Comparison of ENCODE assay signal across 1 fruit fly cellular context in genomic region chrX:2041312-2041918, dm6.
TF ChIP-seq lines count a peak whose summit lies in the region.

TSS of gene CG4313 (plus strand) at chrX:2041868.

TF ChIP-seq in whole organism, embryonic, 481 proteins besides CTCF, POLR2A, EP300 and RAD21 (continued from another document and continues in another):
- no peak for TF ChIP-seq ham (GFP tag; IDR thresholded peaks at IDR 0.05; lab: Robert Waterston, UW)
- peak; percentile 78 for TF ChIP-seq CG4424 (GFP tag; optimal IDR thresholded peaks at IDR 0.05; lab: Kevin White, UChicago)
- peak; percentile 14 for TF ChIP-seq Mad (GFP tag; optimal IDR thresholded peaks at IDR 0.05; lab: Kevin White, UChicago)
- TF ChIP-seq Sox100B (GFP tag; optimal IDR thresholded peaks at IDR 0.05; lab: Kevin White, UChicago): peak; percentile 38
- TF ChIP-seq trh (GFP tag; optimal IDR thresholded peaks at IDR 0.05; lab: Kevin White, UChicago): no peak
- no peak for TF ChIP-seq exex (tag; optimal IDR thresholded peaks at IDR 0.05; lab: Kevin White, UChicago)
- TF ChIP-seq corto (GFP tag; optimal IDR thresholded peaks at IDR 0.05; lab: Kevin White, UChicago): no peak
- TF ChIP-seq unc-4 (GFP tag; IDR thresholded peaks at IDR 0.05; lab: Robert Waterston, UW; ENCODE audit: partially characterized antibody): peak; percentile 86
- TF ChIP-seq CG4730 (GFP tag; IDR thresholded peaks at IDR 0.05; lab: Robert Waterston, UW): peak; percentile 33; the same call in 1 of the 2 replicates
- peak; percentile 88 for TF ChIP-seq CG2129 (GFP tag; IDR thresholded peaks at IDR 0.05; lab: Robert Waterston, UW; ENCODE audit: partially characterized antibody)
- no peak for TF ChIP-seq Elba2 (GFP tag; optimal IDR thresholded peaks at IDR 0.05; lab: Kevin White, UChicago)
- TF ChIP-seq CG3407 (GFP tag; optimal IDR thresholded peaks at IDR 0.05; lab: Kevin White, UChicago): peak; percentile 26
- peak in 1 of 2 experiments; percentile 59 for TF ChIP-seq bsh (GFP tag; optimal IDR thresholded peaks at IDR 0.05; lab: Kevin White, UChicago)
- no peak for TF ChIP-seq psq (GFP tag; optimal IDR thresholded peaks at IDR 0.05; lab: Kevin White, UChicago)
- TF ChIP-seq HLH4C (GFP tag; IDR thresholded peaks at IDR 0.05; lab: Robert Waterston, UW; ENCODE audit: partially characterized antibody): peak; percentile 82
- TF ChIP-seq pum (GFP tag; optimal IDR thresholded peaks at IDR 0.05; lab: Kevin White, UChicago): peak; percentile 67
- peak; percentile 74; the same call in 2 of the 3 replicates for TF ChIP-seq mld (GFP tag; IDR thresholded peaks at IDR 0.05; lab: Robert Waterston, UW; ENCODE audit: partially characterized antibody)
- peak; percentile 55; the same call in 2 of the 3 replicates for TF ChIP-seq CG34422 (GFP tag; IDR thresholded peaks at IDR 0.05; lab: Robert Waterston, UW)
- TF ChIP-seq CG12071 (GFP tag; optimal IDR thresholded peaks at IDR 0.05; lab: Kevin White, UChicago): peak; percentile 25
- TF ChIP-seq slp2 (GFP tag; optimal IDR thresholded peaks at IDR 0.05; lab: Kevin White, UChicago): peak; percentile 60
- TF ChIP-seq gem (tag; optimal IDR thresholded peaks at IDR 0.05; lab: Kevin White, UChicago): peak; percentile 74
- peak; percentile 28 for TF ChIP-seq CG31388 (GFP tag; optimal IDR thresholded peaks at IDR 0.05; lab: Kevin White, UChicago)
- no peak for TF ChIP-seq Nf-YA (GFP tag; IDR thresholded peaks at IDR 0.05; lab: Robert Waterston, UW)
- TF ChIP-seq CG2199 (GFP tag; IDR thresholded peaks at IDR 0.05; lab: Robert Waterston, UW): no peak
- TF ChIP-seq Dip3 (GFP tag; optimal IDR thresholded peaks at IDR 0.05; lab: Kevin White, UChicago): peak; percentile 72
- peak; percentile 25 for TF ChIP-seq pb (GFP tag; optimal IDR thresholded peaks at IDR 0.05; lab: Kevin White, UChicago)
- no peak for TF ChIP-seq zf30C (GFP tag; optimal IDR thresholded peaks at IDR 0.05; lab: Kevin White, UChicago)
- TF ChIP-seq gfzf (GFP tag; optimal IDR thresholded peaks at IDR 0.05; lab: Kevin White, UChicago): peak; percentile 22
- TF ChIP-seq CG42726 (GFP tag; IDR thresholded peaks at IDR 0.05; lab: Robert Waterston, UW; ENCODE audit: partially characterized antibody): peak; percentile 35; the same call in 1 of the 2 replicates
- peak; percentile 70 for TF ChIP-seq CG9727 (GFP tag; optimal IDR thresholded peaks at IDR 0.05; lab: Kevin White, UChicago)
- TF ChIP-seq bab2 (GFP tag; optimal IDR thresholded peaks at IDR 0.05; lab: Kevin White, UChicago): peak; percentile 75
- no peak for TF ChIP-seq sima (GFP tag; optimal IDR thresholded peaks at IDR 0.05; lab: Kevin White, UChicago)
- no peak for TF ChIP-seq oc (tag; optimal IDR thresholded peaks at IDR 0.05; lab: Kevin White, UChicago)
- peak; percentile 94 for TF ChIP-seq Ets65A (GFP tag; lab: Kevin White, UChicago)
- peak; percentile 71; the same call in 1 of the 2 replicates for TF ChIP-seq tna (GFP tag; IDR thresholded peaks at IDR 0.05; lab: Robert Waterston, UW; ENCODE audit: partially characterized antibody)
- peak; percentile 68 for TF ChIP-seq ewg (GFP tag; optimal IDR thresholded peaks at IDR 0.05; lab: Kevin White, UChicago)
- TF ChIP-seq CkIIα-i1 (GFP tag; IDR thresholded peaks at IDR 0.05; lab: Robert Waterston, UW): no peak
- TF ChIP-seq hb (GFP tag; IDR thresholded peaks at IDR 0.05; lab: Robert Waterston, UW; ENCODE audit: partially characterized antibody): peak; percentile 85
- TF ChIP-seq tx (GFP tag; optimal IDR thresholded peaks at IDR 0.05; lab: Kevin White, UChicago): peak; percentile 44
- peak; percentile 67; the same call in 2 of the 3 replicates for TF ChIP-seq CG11456 (GFP tag; IDR thresholded peaks at IDR 0.05; lab: Robert Waterston, UW)
- TF ChIP-seq h (optimal IDR thresholded peaks at IDR 0.05; lab: Kevin White, UChicago): no peak
- TF ChIP-seq maf-S (GFP tag; optimal IDR thresholded peaks at IDR 0.05; lab: Kevin White, UChicago): peak; percentile 69
- peak; percentile 56; the same call in 1 of the 2 replicates for TF ChIP-seq CG31224 (GFP tag; IDR thresholded peaks at IDR 0.05; lab: Robert Waterston, UW)
- no peak for TF ChIP-seq yki (optimal IDR thresholded peaks at IDR 0.05; lab: Kevin White, UChicago)
- TF ChIP-seq ATbp (GFP tag; optimal IDR thresholded peaks at IDR 0.05; lab: Kevin White, UChicago): no peak
- TF ChIP-seq Trl (optimal IDR thresholded peaks at IDR 0.05; lab: Kevin White, UChicago): no peak
- peak; percentile 79 for TF ChIP-seq Trl (GFP tag; optimal IDR thresholded peaks at IDR 0.05; lab: Kevin White, UChicago)
- peak; percentile 89 for TF ChIP-seq inv (GFP tag; IDR thresholded peaks at IDR 0.05; lab: Robert Waterston, UW; ENCODE audit: partially characterized antibody)
- TF ChIP-seq Lim3 (GFP tag; IDR thresholded peaks at IDR 0.05; lab: Robert Waterston, UW): no peak
- TF ChIP-seq Hr39 (optimal IDR thresholded peaks at IDR 0.05; lab: Kevin White, UChicago): no peak
- no peak for TF ChIP-seq CG8359 (GFP tag; optimal IDR thresholded peaks at IDR 0.05; lab: Kevin White, UChicago; ENCODE audit: borderline replicate concordance)
- no peak for TF ChIP-seq TFAM (GFP tag; optimal IDR thresholded peaks at IDR 0.05; lab: Kevin White, UChicago)
- TF ChIP-seq vfl (GFP tag; optimal IDR thresholded peaks at IDR 0.05; lab: Kevin White, UChicago): peak; percentile 31
- peak; percentile 79 for TF ChIP-seq CG9215 (GFP tag; IDR thresholded peaks at IDR 0.05; lab: Robert Waterston, UW)
- TF ChIP-seq twi (tag; optimal IDR thresholded peaks at IDR 0.05; lab: Kevin White, UChicago): peak; percentile 49
- TF ChIP-seq Vsx1 (GFP tag; optimal IDR thresholded peaks at IDR 0.05; lab: Kevin White, UChicago): no peak
- TF ChIP-seq Neu2 (GFP tag; optimal IDR thresholded peaks at IDR 0.05; lab: Kevin White, UChicago; ENCODE audit: borderline replicate concordance): no peak
- TF ChIP-seq Xrp1 (GFP tag; IDR thresholded peaks at IDR 0.05; lab: Robert Waterston, UW): peak; percentile 67; the same call in 1 of the 2 replicates
- peak; percentile 66 for TF ChIP-seq ems (GFP tag; optimal IDR thresholded peaks at IDR 0.05; lab: Kevin White, UChicago)
- TF ChIP-seq Hsf (GFP tag; optimal IDR thresholded peaks at IDR 0.05; lab: Kevin White, UChicago): peak; percentile 69
- TF ChIP-seq CG18599 (GFP tag; optimal IDR thresholded peaks at IDR 0.05; lab: Kevin White, UChicago): peak; percentile 54
- peak; percentile 92 for TF ChIP-seq CG16813 (GFP tag; IDR thresholded peaks at IDR 0.05; lab: Robert Waterston, UW; ENCODE audit: partially characterized antibody)
- peak; percentile 60 for TF ChIP-seq CG8944 (GFP tag; optimal IDR thresholded peaks at IDR 0.05; lab: Kevin White, UChicago)
- no peak for TF ChIP-seq CG31365 (tag; optimal IDR thresholded peaks at IDR 0.05; lab: Kevin White, UChicago)
- peak; percentile 81 for TF ChIP-seq CG30403 (GFP tag; optimal IDR thresholded peaks at IDR 0.05; lab: Kevin White, UChicago)
- TF ChIP-seq CG11723 (GFP tag; optimal IDR thresholded peaks at IDR 0.05; lab: Kevin White, UChicago): peak; percentile 37
- TF ChIP-seq CG4328 (GFP tag; optimal IDR thresholded peaks at IDR 0.05; lab: Kevin White, UChicago): peak; percentile 61
- peak; percentile 30; the same call in 1 of the 2 replicates for TF ChIP-seq seq (GFP tag; IDR thresholded peaks at IDR 0.05; lab: Robert Waterston, UW)
- TF ChIP-seq ranshi (GFP tag; IDR thresholded peaks at IDR 0.05; lab: Robert Waterston, UW): 0 out of 2 replicates have a peak, but pooled peaks have one; percentile 52
- peak; percentile 87 for TF ChIP-seq CG9932 (GFP tag; IDR thresholded peaks at IDR 0.05; lab: Robert Waterston, UW)
- peak; percentile 20 for TF ChIP-seq da (GFP tag; optimal IDR thresholded peaks at IDR 0.05; lab: Kevin White, UChicago)
- TF ChIP-seq CG17328 (GFP tag; IDR thresholded peaks at IDR 0.05; lab: Robert Waterston, UW): peak; percentile 48; the same call in 1 of the 2 replicates
- peak; percentile 82 for TF ChIP-seq CG10543 (GFP tag; optimal IDR thresholded peaks at IDR 0.05; lab: Kevin White, UChicago)
- TF ChIP-seq CG15601 (tag; optimal IDR thresholded peaks at IDR 0.05; lab: Kevin White, UChicago): peak; percentile 49
- TF ChIP-seq Max (GFP tag; optimal IDR thresholded peaks at IDR 0.05; lab: Kevin White, UChicago): peak; percentile 56
- TF ChIP-seq chif (GFP tag; optimal IDR thresholded peaks at IDR 0.05; lab: Kevin White, UChicago): peak; percentile 60 to 62
- peak; percentile 44 for TF ChIP-seq CG17385 (GFP tag; optimal IDR thresholded peaks at IDR 0.05; lab: Kevin White, UChicago)
- peak; percentile 52 for TF ChIP-seq dmrt99B (tag; optimal IDR thresholded peaks at IDR 0.05; lab: Kevin White, UChicago)
- TF ChIP-seq Sry-β (GFP tag; optimal IDR thresholded peaks at IDR 0.05; lab: Kevin White, UChicago): peak; percentile 80
- TF ChIP-seq D19B (GFP tag; optimal IDR thresholded peaks at IDR 0.05; lab: Kevin White, UChicago): peak; percentile 35
- TF ChIP-seq ci (GFP tag; IDR thresholded peaks at IDR 0.05; lab: Robert Waterston, UW): peak; percentile 49; the same call in 1 of the 3 replicates
- TF ChIP-seq Hmr (GFP tag; optimal IDR thresholded peaks at IDR 0.05; lab: Kevin White, UChicago): peak; percentile 70
- peak; percentile 52 for TF ChIP-seq repo (GFP tag; optimal IDR thresholded peaks at IDR 0.05; lab: Kevin White, UChicago)
- peak; percentile 92 for TF ChIP-seq BEAF-32 (GFP tag; optimal IDR thresholded peaks at IDR 0.05; lab: Kevin White, UChicago)
- peak; percentile 69 for TF ChIP-seq CG7357 (GFP tag; IDR thresholded peaks at IDR 0.05; lab: Robert Waterston, UW)
- peak; percentile 22 for TF ChIP-seq schlank (tag; optimal IDR thresholded peaks at IDR 0.05; lab: Kevin White, UChicago)
- no peak for TF ChIP-seq sc (optimal IDR thresholded peaks at IDR 0.05; lab: Kevin White, UChicago)
- TF ChIP-seq sc (GFP tag; optimal IDR thresholded peaks at IDR 0.05; lab: Kevin White, UChicago): no peak
- TF ChIP-seq gce (GFP tag; IDR thresholded peaks at IDR 0.05; lab: Robert Waterston, UW): 0 out of 3 replicates have a peak, but pooled peaks have one; percentile 30
- no peak for TF ChIP-seq otp (GFP tag; IDR thresholded peaks at IDR 0.05; lab: Robert Waterston, UW)
- no peak for TF ChIP-seq Dip2 (GFP tag; IDR thresholded peaks at IDR 0.05; lab: Robert Waterston, UW)
- TF ChIP-seq CG8290 (GFP tag; optimal IDR thresholded peaks at IDR 0.05; lab: Kevin White, UChicago): peak; percentile 73
- TF ChIP-seq CG8290 (tag; optimal IDR thresholded peaks at IDR 0.05; lab: Kevin White, UChicago): peak in 1 of 2 experiments; percentile 87
- peak; percentile 53 for TF ChIP-seq CG17568 (GFP tag; optimal IDR thresholded peaks at IDR 0.05; lab: Kevin White, UChicago)
- TF ChIP-seq CG1603 (tag; optimal IDR thresholded peaks at IDR 0.05; lab: Kevin White, UChicago): peak; percentile 80
- TF ChIP-seq cad (GFP tag; optimal IDR thresholded peaks at IDR 0.05; lab: Kevin White, UChicago): no peak
- TF ChIP-seq Opbp (GFP tag; IDR thresholded peaks at IDR 0.05; lab: Robert Waterston, UW; ENCODE audit: partially characterized antibody): peak; percentile 77
- no peak for TF ChIP-seq prd (optimal IDR thresholded peaks at IDR 0.05; lab: Kevin White, UChicago)
- TF ChIP-seq prd (GFP tag; IDR thresholded peaks at IDR 0.05; lab: Robert Waterston, UW): peak; percentile 70
- peak; percentile 46 for TF ChIP-seq cwo (GFP tag; optimal IDR thresholded peaks at IDR 0.05; lab: Kevin White, UChicago)
- peak; percentile 63 for TF ChIP-seq Fer1 (GFP tag; optimal IDR thresholded peaks at IDR 0.05; lab: Kevin White, UChicago)
- 0 out of 2 replicates have a peak, but pooled peaks have one; percentile 31 for TF ChIP-seq dan (GFP tag; IDR thresholded peaks at IDR 0.05; lab: Robert Waterston, UW)
- no peak for TF ChIP-seq CG15073 (GFP tag; optimal IDR thresholded peaks at IDR 0.05; lab: Kevin White, UChicago)
- TF ChIP-seq ap (GFP tag; IDR thresholded peaks at IDR 0.05; lab: Robert Waterston, UW): peak; percentile 46
- TF ChIP-seq CG2202 (tag; optimal IDR thresholded peaks at IDR 0.05; lab: Kevin White, UChicago): no peak
- TF ChIP-seq CG13123 (GFP tag; optimal IDR thresholded peaks at IDR 0.05; lab: Kevin White, UChicago): no peak
- no peak for TF ChIP-seq pros (GFP tag; optimal IDR thresholded peaks at IDR 0.05; lab: Kevin White, UChicago)
- TF ChIP-seq CG16863 (GFP tag; optimal IDR thresholded peaks at IDR 0.05; lab: Kevin White, UChicago): peak; percentile 55
- TF ChIP-seq slou (GFP tag; optimal IDR thresholded peaks at IDR 0.05; lab: Kevin White, UChicago): no peak
- TF ChIP-seq CHES-1-like (GFP tag; optimal IDR thresholded peaks at IDR 0.05; lab: Kevin White, UChicago): peak; percentile 77
- peak; percentile 13 for TF ChIP-seq Lhr (GFP tag; optimal IDR thresholded peaks at IDR 0.05; lab: Kevin White, UChicago)
- TF ChIP-seq CG6791 (GFP tag; IDR thresholded peaks at IDR 0.05; lab: Robert Waterston, UW; ENCODE audit: partially characterized antibody): peak; percentile 74
- TF ChIP-seq lov (optimal IDR thresholded peaks at IDR 0.05; lab: Kevin White, UChicago): no peak
- 0 out of 3 replicates have a peak, but pooled peaks have one; percentile 41 for TF ChIP-seq lov (GFP tag; IDR thresholded peaks at IDR 0.05; lab: Robert Waterston, UW)
- no peak for TF ChIP-seq pan (optimal IDR thresholded peaks at IDR 0.05; lab: Kevin White, UChicago)
- TF ChIP-seq pan (GFP tag; optimal IDR thresholded peaks at IDR 0.05 in 1 of 2, IDR thresholded peaks at IDR 0.05 in 1 of 2): peak in 1 of 2 experiments; percentile 74
- TF ChIP-seq zen2 (GFP tag; IDR thresholded peaks at IDR 0.05; lab: Robert Waterston, UW; ENCODE audit: partially characterized antibody): peak; percentile 69; the same call in 1 of the 3 replicates
- peak; percentile 72 for TF ChIP-seq Fer3 (tag; optimal IDR thresholded peaks at IDR 0.05; lab: Kevin White, UChicago)
- peak; percentile 1 for TF ChIP-seq CG17802 (tag; optimal IDR thresholded peaks at IDR 0.05; lab: Kevin White, UChicago)
- TF ChIP-seq CG2678 (tag; optimal IDR thresholded peaks at IDR 0.05; lab: Kevin White, UChicago): peak; percentile 78
- peak; percentile 26 for TF ChIP-seq NK7.1 (GFP tag; optimal IDR thresholded peaks at IDR 0.05; lab: Kevin White, UChicago)
- peak; percentile 79 for TF ChIP-seq CG17361 (GFP tag; IDR thresholded peaks at IDR 0.05; lab: Robert Waterston, UW)
- peak; percentile 75 for TF ChIP-seq sisA (GFP tag; IDR thresholded peaks at IDR 0.05; lab: Robert Waterston, UW)
- TF ChIP-seq al (GFP tag; IDR thresholded peaks at IDR 0.05; lab: Robert Waterston, UW): peak; percentile 52; the same call in 1 of the 2 replicates
- TF ChIP-seq Sry-δ (GFP tag; optimal IDR thresholded peaks at IDR 0.05; lab: Kevin White, UChicago): peak; percentile 88
- peak; percentile 83 for TF ChIP-seq amos (GFP tag; IDR thresholded peaks at IDR 0.05; lab: Robert Waterston, UW; ENCODE audit: partially characterized antibody)
- TF ChIP-seq CG17912 (GFP tag; optimal IDR thresholded peaks at IDR 0.05; lab: Kevin White, UChicago): no peak
